Worm (Caenorhabditis elegans) whole organism, mixed stage, embryonic: Measurements from ENCODE around the gene pkn-1.

Experiments used
- ces-1 ChIP-seq: fragments of 150-350 bp; optimal IDR thresholded peaks from 2 replicates; lab custom pipeline; 2014; ENCODE audit warnings: missing biosample characterization, missing genetic modification reagents, missing genetic modification characterization
- elt-3 ChIP-seq: fragments of 150-350 bp; optimal IDR thresholded peaks from 2 replicates; lab custom pipeline; 2014; ENCODE audit warnings: missing biosample characterization, missing genetic modification characterization
- lin-13 ChIP-seq: fragments of 150-350 bp; optimal IDR thresholded peaks from 2 replicates; lab custom pipeline; 2014; ENCODE audit warnings: missing biosample characterization, missing genetic modification characterization
- mab-5 ChIP-seq: fragments of 150-350 bp; optimal IDR thresholded peaks from 2 replicates; lab custom pipeline; 2014; ENCODE audit warnings: missing biosample characterization, missing genetic modification characterization
- nhr-28 ChIP-seq: fragments of 150-350 bp; optimal IDR thresholded peaks from 2 replicates; lab custom pipeline; 2014; ENCODE audit warnings: missing biosample characterization, missing genetic modification characterization
- unc-120 ChIP-seq: sonication (generic microtip); optimal IDR thresholded peaks from 2 replicates; lab custom pipeline; 2017; ENCODE audit warnings: missing genetic modification characterization, missing compliant biosample characterization; ENCODE audit not compliant: poor library complexity, severe bottlenecking
- unc-62 ChIP-seq: fragments of 150-350 bp; optimal IDR thresholded peaks from 2 replicates; lab custom pipeline; 2014; ENCODE audit warnings: missing biosample characterization, missing genetic modification reagents, missing genetic modification characterization

DNA sequence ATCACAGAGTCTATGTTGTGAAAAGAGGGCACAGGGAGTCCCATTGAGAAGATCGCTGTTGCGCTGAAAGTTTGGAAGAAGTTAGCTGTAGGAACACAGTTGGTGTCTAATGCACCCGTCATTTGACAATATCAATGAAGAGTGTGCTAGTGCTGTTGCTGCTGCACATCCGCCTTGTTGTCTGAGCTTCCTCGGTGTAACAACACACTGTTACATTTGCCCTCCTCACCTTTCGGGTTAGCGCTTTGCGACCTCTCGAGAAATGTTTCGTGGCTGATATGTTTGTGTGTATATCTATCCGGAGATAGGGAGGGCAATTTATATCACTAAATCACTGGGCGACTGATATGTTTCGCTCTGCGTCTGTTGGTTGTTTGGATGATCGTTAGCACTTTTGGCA lies 2.8 kb upstream of the pkn-1 start:
- TF ChIP-seq elt-3 (tag; lab: Kevin White, UChicago) = no peak
- peak; percentile 60 for TF ChIP-seq unc-120
- TF ChIP-seq unc-62 (GFP tag; lab: Kevin White, UChicago) = peak; percentile 87
- no peak for TF ChIP-seq lin-13 (tag; lab: Kevin White, UChicago)
- TF ChIP-seq ces-1 (GFP tag; lab: Kevin White, UChicago) = no peak
- no peak for TF ChIP-seq mab-5 (tag; lab: Kevin White, UChicago)
- no peak for TF ChIP-seq nhr-28 (tag; lab: Kevin White, UChicago)
